Worm (Caenorhabditis elegans) whole organism, late embryonic: Measurements from ENCODE around the gene K03D3.5.

Source experiments
- C08G9.2 ChIP-seq: sonication (generic microtip); optimal IDR thresholded peaks from 2 replicates; lab custom pipeline; 2016; ENCODE audit warnings: mild to moderate bottlenecking, missing genetic modification characterization, moderate library complexity, missing compliant biosample characterization
- C38D4.7 ChIP-seq: fragments of 200-800 bp; sonication (Bioruptor generic); optimal IDR thresholded peaks from 2 replicates; lab custom pipeline; 2018; ENCODE audit warnings: mild to moderate bottlenecking, missing genetic modification characterization, moderate library complexity, missing compliant biosample characterization
- ceh-18 ChIP-seq: sonication (generic microtip); optimal IDR thresholded peaks from 2 replicates; lab custom pipeline; 2016; ENCODE audit warnings: missing genetic modification characterization, missing compliant biosample characterization
- ceh-19 ChIP-seq: fragments of 200-800 bp; sonication (Bioruptor generic); optimal IDR thresholded peaks from 2 replicates; lab custom pipeline; 2018; ENCODE audit warnings: mild to moderate bottlenecking, missing genetic modification characterization, missing compliant biosample characterization
- ceh-2 ChIP-seq: sonication (generic microtip); optimal IDR thresholded peaks from 2 replicates; lab custom pipeline; 2016; ENCODE audit warnings: missing genotype, missing genetic modification characterization, missing compliant biosample characterization
- ceh-22 ChIP-seq: sonication (generic microtip); optimal IDR thresholded peaks from 2 replicates; lab custom pipeline; 2017; ENCODE audit warnings: missing biosample characterization, missing genetic modification characterization
- ceh-24 ChIP-seq: sonication (generic microtip); optimal IDR thresholded peaks from 2 replicates; lab custom pipeline; 2016; ENCODE audit warnings: mild to moderate bottlenecking, missing genetic modification characterization, missing compliant biosample characterization
- ceh-6 ChIP-seq: fragments of 200-800 bp; sonication (Bioruptor generic); optimal IDR thresholded peaks from 2 replicates; lab custom pipeline; 2018; ENCODE audit warnings: mild to moderate bottlenecking, missing genetic modification characterization, missing compliant biosample characterization
- dmd-4 ChIP-seq: sonication (generic microtip); optimal IDR thresholded peaks from 2 replicates; lab custom pipeline; 2016; ENCODE audit warnings: borderline replicate concordance, missing genetic modification characterization, missing compliant biosample characterization
- elt-2 ChIP-seq: sonication (generic microtip); optimal IDR thresholded peaks from 2 replicates; lab custom pipeline; 2016; ENCODE audit warnings: missing genetic modification reagents, missing genetic modification characterization, missing compliant biosample characterization
- ets-4 ChIP-seq: sonication (generic microtip); optimal IDR thresholded peaks from 2 replicates; lab custom pipeline; 2016; ENCODE audit warnings: missing genetic modification characterization, missing compliant biosample characterization
- eyg-1 ChIP-seq: sonication (generic microtip); optimal IDR thresholded peaks from 2 replicates; lab custom pipeline; 2016; ENCODE audit warnings: missing genotype, missing genetic modification characterization, missing compliant biosample characterization
- fax-1 ChIP-seq: sonication (generic microtip); optimal IDR thresholded peaks from 2 replicates; lab custom pipeline; 2016; ENCODE audit warnings: missing genotype, missing genetic modification characterization, missing compliant biosample characterization
- fkh-6 ChIP-seq: sonication (generic microtip); optimal IDR thresholded peaks from 2 replicates; lab custom pipeline; 2016; ENCODE audit warnings: missing genetic modification characterization, missing compliant biosample characterization
- hlh-13 ChIP-seq: fragments of 200-800 bp; sonication (Bioruptor generic); optimal IDR thresholded peaks from 2 replicates; lab custom pipeline; 2018; ENCODE audit warnings: mild to moderate bottlenecking, missing genetic modification characterization, missing compliant biosample characterization
- hlh-8 ChIP-seq: sonication (generic microtip); optimal IDR thresholded peaks from 2 replicates; lab custom pipeline; 2016; ENCODE audit warnings: missing genotype, missing genetic modification characterization, missing compliant biosample characterization
- lim-6 ChIP-seq: sonication (generic microtip); optimal IDR thresholded peaks from 2 replicates; lab custom pipeline; 2016; ENCODE audit warnings: missing genetic modification characterization, missing compliant biosample characterization
- lin-11 ChIP-seq: fragments of 200-800 bp; sonication (Bioruptor generic); optimal IDR thresholded peaks from 2 replicates; lab custom pipeline; 2018; ENCODE audit warnings: mild to moderate bottlenecking, missing genetic modification characterization, missing compliant biosample characterization
- madf-2 ChIP-seq: sonication (generic microtip); optimal IDR thresholded peaks from 2 replicates; lab custom pipeline; 2017; ENCODE audit warnings: missing genetic modification characterization, missing compliant biosample characterization
- mec-3 ChIP-seq: sonication (generic microtip); optimal IDR thresholded peaks from 2 replicates; lab custom pipeline; 2016; ENCODE audit warnings: borderline replicate concordance, missing genetic modification characterization, missing compliant biosample characterization
- nhr-11 ChIP-seq: fragments of 150-350 bp; optimal IDR thresholded peaks from 2 replicates; lab custom pipeline; 2014; ENCODE audit warnings: missing biosample characterization, missing genetic modification characterization
- nhr-232 ChIP-seq: sonication (generic microtip); optimal IDR thresholded peaks from 2 replicates; lab custom pipeline; 2016; ENCODE audit warnings: missing genetic modification characterization, missing compliant biosample characterization
- odd-2 ChIP-seq: sonication (generic microtip); optimal IDR thresholded peaks from 2 replicates; lab custom pipeline; 2017; ENCODE audit warnings: antibody characterized with exemption, mild to moderate bottlenecking, missing genetic modification characterization, missing compliant biosample characterization
- pax-1 ChIP-seq: fragments of 150-350 bp; optimal IDR thresholded peaks from 2 replicates; lab custom pipeline; 2014; ENCODE audit warnings: missing biosample characterization, missing genetic modification characterization
- pros-1 ChIP-seq: fragments of 150-350 bp; optimal IDR thresholded peaks from 2 replicates; lab custom pipeline; 2014; ENCODE audit warnings: missing biosample characterization, missing genetic modification reagents, missing genetic modification characterization
- ref-2 ChIP-seq: sonication (generic microtip); optimal IDR thresholded peaks from 2 replicates; lab custom pipeline; 2016; ENCODE audit warnings: missing genetic modification characterization, missing compliant biosample characterization
- sdc-2 ChIP-seq: sonication (generic microtip); optimal IDR thresholded peaks from 2 replicates; lab custom pipeline; 2016; ENCODE audit warnings: missing genotype, missing genetic modification characterization, missing compliant biosample characterization
- sox-2 ChIP-seq: fragments of 200-800 bp; sonication (Bioruptor generic); IDR thresholded peaks from 2 replicates; pipeline ENCODE4 v1.3.6; 2022; ENCODE audit warnings: missing genetic modification reagents, missing genetic modification characterization, missing compliant biosample characterization
- sox-4 ChIP-seq: sonication (generic microtip); optimal IDR thresholded peaks from 2 replicates; lab custom pipeline; 2017; ENCODE audit warnings: mild to moderate bottlenecking, missing genetic modification characterization, inconsistent platforms, missing compliant biosample characterization
- syd-9 ChIP-seq: sonication (generic microtip); optimal IDR thresholded peaks from 2 replicates; lab custom pipeline; 2016; ENCODE audit warnings: mild to moderate bottlenecking, missing genetic modification characterization, moderate library complexity, missing compliant biosample characterization
- tbx-2 ChIP-seq: sonication (generic microtip); optimal IDR thresholded peaks from 2 replicates; lab custom pipeline; 2016; ENCODE audit warnings: missing genetic modification characterization, missing compliant biosample characterization
- tbx-7 ChIP-seq: sonication (generic microtip); optimal IDR thresholded peaks from 2 replicates; lab custom pipeline; 2016; ENCODE audit warnings: missing genotype, missing genetic modification characterization, missing compliant biosample characterization
- ttx-3 ChIP-seq: sonication (generic microtip); optimal IDR thresholded peaks from 2 replicates; lab custom pipeline; 2016; ENCODE audit warnings: missing genetic modification reagents, missing genetic modification characterization, missing compliant biosample characterization
- unc-3 ChIP-seq, 2 experiments: fragments of 200-800 bp in 1 of 2; sonication (Bioruptor generic) in 1 of 2; sonication (generic microtip) in 1 of 2; conservative IDR thresholded peaks in 1 of 2; optimal IDR thresholded peaks in 1 of 2; 2 replicates each; pipeline versions ENCODE4 v1.3.6 to Lab custom; 2016 to 2022; ENCODE audit warnings: missing compliant biosample characterization in 2 of 2, missing genetic modification characterization in 2 of 2, missing genetic modification reagents in 1 of 2
- unc-42 ChIP-seq: sonication (generic microtip); optimal IDR thresholded peaks from 2 replicates; lab custom pipeline; 2016; ENCODE audit warnings: missing genotype, missing genetic modification characterization, missing compliant biosample characterization
- unc-86 ChIP-seq: sonication (generic microtip); optimal IDR thresholded peaks from 2 replicates; lab custom pipeline; 2016; ENCODE audit warnings: missing genetic modification characterization, missing compliant biosample characterization

K03D3.5 gene

DNA sequence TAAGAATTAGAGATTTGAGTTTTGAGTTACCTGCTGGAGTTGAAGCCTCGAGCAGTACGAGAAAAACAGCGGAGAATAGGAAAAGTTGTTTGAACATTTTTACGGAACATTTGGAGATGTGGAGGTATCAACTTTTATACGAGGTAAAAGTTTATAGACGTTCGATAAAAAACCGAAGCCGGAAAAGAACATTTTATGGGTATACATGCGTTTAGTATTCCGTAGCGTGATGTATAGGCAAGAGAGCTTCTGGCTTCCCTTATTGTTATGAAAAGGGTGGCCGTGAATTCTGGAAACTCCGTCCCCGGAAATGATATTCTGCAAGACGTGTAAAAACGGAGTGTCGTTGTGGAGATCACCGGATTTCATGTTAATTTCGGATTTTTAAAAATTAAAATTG is at the start of gene K03D3.5:
K03D3.5 (minus strand) TSS at position 101 of the 400 bp plus-strand sequence.
- TF ChIP-seq elt-2 (tag; lab: Kevin White, UChicago) (no peak), fkh-6 (no peak), fax-1 (tag; lab: Kevin White, UChicago) (no peak), ceh-24 (no peak), hlh-8 (no peak), ref-2 (no peak), C38D4.7 (no peak), ets-4 (no peak), lim-6 (no peak), nhr-11 (tag; lab: Kevin White, UChicago) (no peak), C08G9.2 (no peak), ceh-22 (tag; lab: Kevin White, UChicago) (no peak), pros-1 (tag; lab: Kevin White, UChicago) (no peak), lin-11 (tag; lab: Kevin White, UChicago) (no peak), ceh-19 (GFP tag; lab: Kevin White, UChicago) (no peak), sdc-2 (tag; lab: Kevin White, UChicago) (no peak), tbx-2 (tag; lab: Kevin White, UChicago) (no peak)

DNA sequence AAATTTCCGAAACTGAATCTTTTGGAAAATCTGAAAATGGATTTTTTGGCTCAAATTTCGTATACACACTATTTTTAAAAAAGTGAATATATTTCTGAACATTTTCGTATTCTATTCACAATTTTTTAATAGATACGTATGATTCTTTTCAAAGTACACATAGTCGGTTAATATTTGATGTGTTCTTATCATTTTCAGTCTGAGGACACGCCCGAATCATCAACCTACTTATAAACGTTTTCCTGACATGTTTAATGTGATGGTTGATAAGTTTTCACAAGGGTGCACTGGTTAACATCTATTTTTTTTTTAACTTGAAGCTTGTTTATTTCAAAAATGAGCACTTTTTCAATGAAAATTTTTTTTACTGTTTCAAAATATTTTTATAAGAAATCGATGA is 44.3 kb upstream of the K03D3.5 start:
- no peak for TF ChIP-seq mec-3
- TF ChIP-seq nhr-232 (tag; lab: Kevin White, UChicago): no peak
- TF ChIP-seq lin-11 (tag; lab: Kevin White, UChicago): no peak
- no peak for TF ChIP-seq hlh-13 (GFP tag; lab: Kevin White, UChicago)
- TF ChIP-seq unc-3 (GFP tag; conservative IDR thresholded peaks at IDR 0.05; lab: Robert Waterston, UW): no peak
- TF ChIP-seq unc-3 (tag; optimal IDR thresholded peaks at IDR 0.05; lab: Kevin White, UChicago): no peak
- TF ChIP-seq nhr-11 (tag; lab: Kevin White, UChicago): no peak
- TF ChIP-seq tbx-7 (tag; lab: Kevin White, UChicago): no peak
- TF ChIP-seq lim-6: no peak
- TF ChIP-seq pros-1 (tag; lab: Kevin White, UChicago): no peak
- TF ChIP-seq sox-2 (GFP tag; lab: Robert Waterston, UW): no peak
- no peak for TF ChIP-seq madf-2
- no peak for TF ChIP-seq odd-2 (tag; lab: Kevin White, UChicago)
- TF ChIP-seq ceh-2 (tag; lab: Kevin White, UChicago): no peak
- no peak for TF ChIP-seq ceh-6 (GFP tag; lab: Kevin White, UChicago)
- TF ChIP-seq ets-4: no peak
- TF ChIP-seq pax-1 (tag; lab: Kevin White, UChicago): no peak
- TF ChIP-seq, all 69 proteins: peak for 0

DNA sequence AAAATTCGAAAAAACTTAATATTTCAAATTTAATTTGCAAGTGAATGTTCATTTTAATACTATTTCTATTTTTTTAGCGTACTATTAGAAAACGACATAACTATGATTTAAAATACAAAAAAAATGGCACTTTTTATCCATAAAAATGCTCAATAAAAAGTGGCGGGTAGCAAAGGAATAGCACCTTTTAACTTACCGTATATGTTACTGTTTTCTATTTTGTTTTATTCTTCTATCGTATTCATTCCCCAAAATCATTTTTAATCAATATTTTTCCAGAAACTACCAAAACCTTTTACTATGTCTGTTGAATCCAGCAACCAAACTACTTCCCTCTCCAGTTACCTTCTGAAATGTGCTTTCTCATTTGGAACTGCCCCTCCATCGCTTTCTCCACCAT is 30.4 kb upstream of the K03D3.5 start, which contains the start of gene C35D6.4:
C35D6.4 (plus strand) TSS at position 301 of the 400 bp plus-strand sequence.
- TF ChIP-seq nhr-232 (tag; lab: Kevin White, UChicago) (no peak), dmd-4 (no peak), eyg-1 (tag; lab: Kevin White, UChicago) (no peak), syd-9 (tag; lab: Kevin White, UChicago) (no peak)

DNA sequence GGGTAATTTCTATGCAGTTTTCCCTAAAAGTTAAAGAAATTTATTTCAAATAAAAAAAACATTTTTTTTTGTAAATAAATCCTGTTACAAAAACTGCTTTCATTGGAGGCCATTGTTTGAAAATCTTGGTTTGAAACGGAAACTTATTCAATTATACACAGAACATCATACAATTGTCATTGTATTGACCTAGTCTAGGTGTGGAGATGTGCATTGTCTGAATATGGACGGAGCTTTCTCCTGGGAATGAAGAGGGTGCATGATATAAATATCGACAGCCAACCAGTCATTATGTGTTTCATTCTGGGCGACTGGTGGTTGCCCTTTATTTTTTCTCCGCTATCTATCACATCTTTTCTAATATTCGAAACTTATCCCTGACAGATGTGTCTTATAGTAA is 26.2 kb upstream of the K03D3.5 start, which contains the start of gene C35D6.3:
C35D6.3 (plus strand) TSS at position 301 of the 400 bp plus-strand sequence.
- TF ChIP-seq sox-4 (tag; lab: Kevin White, UChicago) (no peak), ceh-18 (tag; lab: Kevin White, UChicago) (no peak), ets-4 (no peak)

DNA sequence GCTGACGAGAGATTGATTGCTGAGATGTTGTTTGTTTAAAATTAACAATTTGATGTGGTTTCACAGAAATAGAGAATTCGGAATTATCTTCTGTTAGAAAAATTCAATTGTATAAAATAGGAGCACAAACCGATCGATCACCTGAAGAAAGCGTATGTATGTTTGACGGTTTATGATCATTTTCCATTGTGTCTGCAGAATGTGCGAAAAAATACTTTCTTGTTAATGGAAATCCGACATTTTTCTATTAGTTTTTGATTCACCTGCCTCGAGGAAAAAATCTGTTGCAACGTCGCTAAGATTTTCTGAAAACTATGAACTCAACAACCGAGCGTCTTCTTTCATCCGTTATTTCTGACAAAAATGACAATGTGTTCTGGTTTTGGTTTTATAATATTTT is 16.4 kb upstream of the K03D3.5 start, which contains the start of gene C35D6.13:
C35D6.13 (plus strand) TSS at position 301 of the 400 bp plus-strand sequence.
- TF ChIP-seq tbx-2 (tag; lab: Kevin White, UChicago): no peak
- TF ChIP-seq unc-86 (tag; lab: Kevin White, UChicago): no peak
- no peak for TF ChIP-seq ttx-3
- no peak for TF ChIP-seq tbx-7 (tag; lab: Kevin White, UChicago)
- no peak for TF ChIP-seq unc-42 (tag; lab: Kevin White, UChicago)
- no peak for TF ChIP-seq fax-1 (tag; lab: Kevin White, UChicago)
